Fruit fly (Drosophila melanogaster) whole organism, prepupa: ENCODE results near the gene Polr1D.
A peak's percentile ranks its signal among the peaks of the same experiment; 100 is the strongest.

Experiments
- CG1621 ChIP-seq: fragments of 200-800 bp; sonication (Bioruptor generic); optimal IDR thresholded peaks from 3 replicates; lab custom pipeline; 2018; ENCODE audit warnings: missing biosample characterization, mild to moderate bottlenecking, missing genetic modification characterization
- CG3032 ChIP-seq: fragments of 200-800 bp; optimal IDR thresholded peaks from 2 replicates; lab custom pipeline; 2019; ENCODE audit warnings: missing biosample characterization, mild to moderate bottlenecking, missing genetic modification characterization, moderate library complexity
- CG34406 ChIP-seq: fragments of 200-800 bp; sonication (Bioruptor generic); optimal IDR thresholded peaks from 3 replicates; lab custom pipeline; 2016; ENCODE audit warnings: missing biosample characterization, missing genetic modification characterization
- Eip75B ChIP-seq: fragments of 200-800 bp; sonication (Bioruptor generic); optimal IDR thresholded peaks from 3 replicates; lab custom pipeline; 2016; ENCODE audit warnings: missing biosample characterization, missing genetic modification characterization
- Eip93F ChIP-seq: fragments of 200-800 bp; sonication (Bioruptor generic); optimal IDR thresholded peaks from 2 replicates; lab custom pipeline; 2016; ENCODE audit warnings: missing biosample characterization, mild to moderate bottlenecking, missing genetic modification characterization
- acj6 ChIP-seq: fragments of 200-800 bp; sonication (Bioruptor generic); optimal IDR thresholded peaks from 3 replicates; lab custom pipeline; 2016; ENCODE audit warnings: missing biosample characterization, missing genetic modification characterization
- dac ChIP-seq: fragments of 200-800 bp; sonication (Bioruptor generic); optimal IDR thresholded peaks from 2 replicates; lab custom pipeline; 2017; ENCODE audit warnings: missing biosample characterization, mild to moderate bottlenecking, missing genetic modification characterization
- ss ChIP-seq, 2 experiments: fragments of 200-800 bp; sonication (Bioruptor generic); optimal IDR thresholded peaks; 2 replicates in 1 of 2; 3 replicates in 1 of 2; lab custom pipeline; 2017 to 2018; ENCODE audit warnings: mild to moderate bottlenecking in 2 of 2, missing biosample characterization in 2 of 2, missing genetic modification characterization in 2 of 2, moderate library complexity in 1 of 2

DNA sequence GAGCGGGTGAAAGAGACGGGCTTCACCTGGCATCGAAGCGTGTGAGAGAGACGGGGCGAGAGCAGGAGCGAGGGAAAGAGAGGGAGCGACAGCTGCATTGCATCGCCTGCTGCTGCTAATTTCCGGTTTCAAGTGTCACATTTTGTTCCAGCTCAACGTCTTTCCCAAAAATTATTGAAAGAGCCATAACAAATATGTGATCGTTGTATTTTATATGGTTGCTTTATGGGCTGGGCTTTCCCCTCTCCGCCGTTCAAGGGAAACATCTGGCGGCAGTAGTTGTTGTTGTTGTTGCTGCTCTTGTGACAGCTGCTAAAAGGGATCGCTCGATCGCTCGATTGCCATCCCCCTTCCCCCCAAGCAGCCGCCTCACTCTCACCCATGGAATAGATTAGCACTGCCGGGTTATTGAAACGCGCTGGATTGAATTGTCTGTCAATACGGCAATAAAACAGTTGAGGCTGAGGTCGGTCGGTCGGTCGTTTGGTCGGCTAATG lies 19.9 kb upstream of the Polr1D start:
- TF ChIP-seq CG34406 (GFP tag; lab: Kevin White, UChicago) (no peak), dac (no peak), acj6 (no peak), CG3032 (no peak), Eip93F (GFP tag; lab: Kevin White, UChicago) (no peak), ss (GFP tag; optimal IDR thresholded peaks at IDR 0.05; lab: Kevin White, UChicago) (peak; percentile 80 to 81), Eip75B (GFP tag; lab: Kevin White, UChicago) (no peak), CG1621 (tag; lab: Kevin White, UChicago) (no peak)
